Worm (Caenorhabditis elegans) whole organism, L4/young adult: ENCODE results near the gene T10B5.3.
A peak's percentile ranks its signal among the peaks of the same experiment; 100 is the strongest.

Source experiments
- W03F9.2 ChIP-seq: fragments of 150-350 bp; optimal IDR thresholded peaks from 2 replicates; lab custom pipeline; 2014; ENCODE audit warnings: missing biosample characterization, missing genetic modification characterization
- dao-5 ChIP-seq: sonication (generic microtip); optimal IDR thresholded peaks from 2 replicates; lab custom pipeline; 2016; ENCODE audit warnings: missing genotype, missing genetic modification characterization, moderate library complexity, missing compliant biosample characterization
- him-1 ChIP-seq: sonication (generic microtip); optimal IDR thresholded peaks from 2 replicates; lab custom pipeline; 2016; ENCODE audit warnings: missing genotype, missing genetic modification reagents, missing genetic modification characterization, missing compliant biosample characterization

T10B5.3 gene

DNA sequence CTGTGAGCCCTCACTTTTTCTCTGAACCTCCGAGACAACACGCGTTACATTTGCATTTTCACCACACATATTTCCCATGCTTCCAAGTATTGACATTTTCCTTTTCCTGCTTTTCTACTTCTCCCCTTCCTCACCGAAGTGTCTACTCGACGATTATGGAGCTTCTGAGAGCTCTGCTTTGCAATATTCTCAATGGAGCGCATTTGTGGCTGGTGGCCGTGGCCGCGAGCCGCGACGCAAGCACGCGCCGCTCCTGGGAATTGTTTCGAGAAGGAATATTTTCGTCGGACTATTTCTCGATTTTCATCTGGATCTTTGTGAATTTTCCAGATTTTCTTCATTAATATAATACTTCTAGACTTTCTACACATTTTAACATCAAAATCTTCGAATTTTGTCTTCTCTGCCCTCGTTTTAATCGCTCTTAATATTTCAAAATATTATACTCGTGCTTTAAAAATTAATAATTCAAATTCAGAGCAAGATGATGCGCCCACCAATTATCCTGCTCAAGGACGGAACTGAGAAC is 2.2 kb upstream of the T10B5.3 start, which contains the start of the genes T10B5.4 and cct-7:
Gene T10B5.4 (minus strand): TSS at position 40 of the 529 bp plus-strand sequence.
Gene cct-7 (plus strand): TSS at position 479 of the 529 bp plus-strand sequence.
- TF ChIP-seq dao-5 (tag; lab: Kevin White, UChicago) (peak; percentile 26), him-1 (tag; lab: Kevin White, UChicago) (peak; percentile 89), W03F9.2 (tag; lab: Kevin White, UChicago) (peak; percentile 86)

DNA sequence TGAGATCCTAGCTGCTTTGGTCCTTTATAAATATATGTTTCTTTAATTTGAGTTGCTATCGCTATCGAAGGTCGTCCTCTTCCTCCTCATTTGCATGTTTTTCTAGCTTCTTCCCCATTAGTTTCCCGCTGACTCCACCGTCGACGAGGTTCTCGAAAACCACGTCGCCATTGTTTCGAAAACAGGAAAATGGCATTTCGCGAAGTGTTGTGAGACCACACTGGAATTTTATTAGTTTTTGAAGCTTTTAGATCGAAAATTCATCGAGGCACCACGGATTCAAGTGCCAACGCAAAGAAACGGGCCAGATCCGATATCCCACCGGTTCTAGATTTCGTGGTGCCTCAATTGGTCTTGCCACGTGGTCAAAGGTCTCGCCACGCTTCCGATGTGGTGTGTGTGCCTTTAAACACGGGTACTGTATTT is 946 bp upstream of the T10B5.3 start:
- TF ChIP-seq him-1 (tag; lab: Kevin White, UChicago) (no peak), W03F9.2 (tag; lab: Kevin White, UChicago) (no peak), dao-5 (tag; lab: Kevin White, UChicago) (no peak)

DNA sequence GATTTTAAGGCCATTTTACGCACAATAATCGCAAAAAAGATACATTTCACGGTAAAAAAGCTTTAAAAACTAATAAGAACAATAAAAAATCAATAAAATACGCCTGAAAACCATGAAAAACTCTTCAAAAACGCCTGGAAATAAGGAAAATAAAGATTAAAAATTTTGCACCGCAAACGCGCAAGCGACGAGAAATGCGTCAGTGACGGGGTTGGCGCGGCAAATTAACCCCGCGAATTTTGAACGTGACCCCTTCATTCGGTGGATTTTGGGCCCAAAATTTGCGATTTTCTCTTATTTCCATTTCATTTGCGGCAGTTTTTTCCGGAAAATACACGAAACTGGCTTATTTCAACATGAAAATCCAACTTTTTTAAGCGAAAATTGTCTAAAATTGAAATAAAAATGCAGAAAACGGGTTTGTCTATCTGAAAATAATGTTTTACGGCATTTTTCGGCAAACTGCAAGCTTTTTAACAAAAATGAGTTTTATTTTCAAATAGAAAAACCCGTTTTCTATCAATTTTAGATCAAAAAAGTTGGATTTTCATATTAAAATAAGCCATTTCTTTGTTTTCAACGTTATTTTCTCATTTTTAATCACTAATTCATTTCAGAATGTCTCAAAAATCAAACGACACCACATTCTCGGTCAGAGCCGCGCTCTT is 852 bp downstream of the T10B5.3 start, which contains the start of gene knl-3:
Gene knl-3 (plus strand): TSS at position 618 of the 668 bp plus-strand sequence.
- TF ChIP-seq him-1 (tag; lab: Kevin White, UChicago), result peak; percentile 83
- peak; percentile 71 for TF ChIP-seq W03F9.2 (tag; lab: Kevin White, UChicago)
- no peak for TF ChIP-seq dao-5 (tag; lab: Kevin White, UChicago)

DNA sequence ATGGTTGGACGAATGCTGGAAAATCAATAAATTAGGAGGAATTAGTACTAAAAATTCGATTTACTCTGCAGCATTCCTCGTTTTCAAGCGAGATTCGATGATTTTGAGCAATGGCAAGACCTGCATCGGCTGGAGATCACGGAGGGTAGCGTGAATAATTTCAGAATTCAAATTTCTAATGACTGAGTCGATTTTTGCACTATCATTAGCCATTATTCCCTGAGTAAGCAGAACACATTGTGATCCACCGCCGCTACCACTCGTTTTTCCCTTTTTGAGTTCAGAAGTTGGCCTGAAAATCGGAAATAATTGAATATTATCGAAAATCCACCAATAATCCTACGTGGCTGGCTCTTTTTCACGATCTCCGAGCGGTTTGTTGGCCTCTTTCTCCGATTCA is 1.6 kb downstream of the T10B5.3 start:
- TF ChIP-seq him-1 (tag; lab: Kevin White, UChicago) (no peak), W03F9.2 (tag; lab: Kevin White, UChicago) (no peak), dao-5 (tag; lab: Kevin White, UChicago) (no peak)

DNA sequence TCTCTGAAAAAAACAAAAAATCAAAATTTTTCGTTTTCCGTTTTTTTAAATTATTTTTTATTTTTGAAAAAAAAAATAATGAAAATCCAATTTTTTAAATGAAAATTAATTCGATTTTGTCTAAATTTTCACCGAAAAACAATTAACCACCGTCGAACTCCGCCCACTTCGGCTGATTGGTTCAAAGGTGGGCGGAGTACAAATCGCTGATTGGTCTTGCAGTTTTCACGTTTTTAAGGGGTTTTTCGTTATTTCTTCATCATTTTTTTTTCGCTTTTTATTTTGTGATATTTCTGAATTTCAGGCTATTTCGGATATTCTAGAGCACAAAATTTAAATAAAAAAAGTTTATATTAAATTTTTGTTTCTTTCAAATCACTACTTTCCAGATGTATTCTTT is 4.6 kb downstream of the T10B5.3 start:
- no peak for TF ChIP-seq him-1 (tag; lab: Kevin White, UChicago)
- no peak for TF ChIP-seq W03F9.2 (tag; lab: Kevin White, UChicago)
- no peak for TF ChIP-seq dao-5 (tag; lab: Kevin White, UChicago)

DNA sequence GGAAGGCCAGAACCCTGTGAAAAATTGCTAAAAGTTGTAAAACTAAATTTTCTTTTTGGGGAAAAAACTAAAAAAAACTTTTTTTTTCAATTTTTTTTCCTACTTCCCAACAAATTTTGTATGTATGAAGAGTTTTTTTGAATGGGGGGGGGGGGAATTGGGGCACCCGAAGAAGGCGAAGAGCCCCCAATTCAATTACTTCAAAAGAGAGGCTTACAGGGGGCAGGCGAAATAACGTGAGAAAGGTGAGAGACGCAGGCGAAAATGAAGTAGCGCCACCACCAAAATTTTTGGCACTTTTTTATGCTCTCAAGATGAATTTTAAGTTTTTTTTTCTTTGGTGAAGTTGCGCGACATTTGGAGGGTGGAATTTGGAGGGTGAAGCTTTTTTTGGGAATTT is 6.6 kb downstream of the T10B5.3 start:
- no peak for TF ChIP-seq him-1 (tag; lab: Kevin White, UChicago)
- TF ChIP-seq W03F9.2 (tag; lab: Kevin White, UChicago), result no peak
- no peak for TF ChIP-seq dao-5 (tag; lab: Kevin White, UChicago)

DNA sequence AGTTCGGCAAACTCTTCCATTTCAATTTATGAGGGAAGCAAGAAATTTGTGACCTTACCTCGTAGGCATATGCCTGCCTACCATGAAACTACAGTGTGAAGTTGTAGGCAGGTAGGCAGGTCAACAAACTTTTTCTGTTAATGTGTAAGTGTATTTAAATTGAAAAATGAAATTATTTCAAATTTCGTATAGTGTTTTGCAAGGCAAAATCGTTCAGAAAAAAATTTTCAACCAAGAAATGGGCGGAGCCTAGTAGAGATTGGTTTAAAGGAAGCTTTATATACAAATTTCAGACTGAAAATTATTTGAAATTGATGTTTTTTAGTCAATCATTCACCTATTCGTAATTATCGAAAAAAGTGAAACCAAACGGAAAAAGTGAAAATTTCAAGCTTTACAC is 11.7 kb downstream of the T10B5.3 start:
- no peak for TF ChIP-seq W03F9.2 (tag; lab: Kevin White, UChicago)
- TF ChIP-seq dao-5 (tag; lab: Kevin White, UChicago), result no peak

DNA sequence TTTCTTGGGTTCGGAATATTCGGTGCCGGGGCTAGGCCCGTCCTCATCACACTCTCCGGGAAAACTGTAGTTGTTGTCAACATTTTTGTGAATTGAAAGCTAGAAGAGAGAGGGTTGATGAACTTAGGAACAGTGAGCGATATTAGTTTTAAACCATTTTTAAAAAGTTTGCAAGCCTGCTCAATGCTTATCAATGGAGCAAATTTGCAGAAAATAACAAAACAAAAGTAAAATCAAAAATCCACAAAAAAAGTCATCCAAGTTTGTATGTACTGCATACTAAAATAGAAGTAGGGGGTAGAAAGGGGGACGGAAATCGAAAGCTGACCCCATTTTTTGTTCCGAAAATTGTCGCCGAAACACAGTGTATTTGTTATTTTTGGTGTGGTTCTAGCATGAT is 13.4 kb downstream of the T10B5.3 start, which contains the start of gene T10B5.10:
Gene T10B5.10 (minus strand): TSS at position 101 of the 400 bp plus-strand sequence.
- TF ChIP-seq W03F9.2 (tag; lab: Kevin White, UChicago), result no peak
- TF ChIP-seq him-1 (tag; lab: Kevin White, UChicago), result no peak
- no peak for TF ChIP-seq dao-5 (tag; lab: Kevin White, UChicago)

DNA sequence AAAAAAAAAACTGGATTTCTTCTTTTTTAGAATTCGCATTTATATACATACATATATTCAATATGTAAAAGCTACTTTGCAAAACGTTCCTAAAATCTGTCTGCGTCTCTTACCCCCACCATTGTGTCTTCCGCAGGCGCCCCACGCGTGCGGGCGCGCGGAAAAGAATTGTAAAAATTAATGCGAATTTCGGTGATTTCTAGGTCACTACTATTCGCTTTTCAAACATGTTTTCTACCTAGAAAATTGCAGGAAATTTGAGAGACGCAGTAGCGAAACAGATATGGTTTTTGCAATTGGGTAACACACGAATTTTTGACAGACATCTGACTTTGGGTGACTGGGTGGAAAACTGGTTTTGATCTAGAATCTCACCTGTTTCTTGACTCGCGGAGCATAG is 14.5 kb downstream of the T10B5.3 start:
- TF ChIP-seq dao-5 (tag; lab: Kevin White, UChicago), result no peak
- no peak for TF ChIP-seq W03F9.2 (tag; lab: Kevin White, UChicago)
- TF ChIP-seq him-1 (tag; lab: Kevin White, UChicago), result no peak

DNA sequence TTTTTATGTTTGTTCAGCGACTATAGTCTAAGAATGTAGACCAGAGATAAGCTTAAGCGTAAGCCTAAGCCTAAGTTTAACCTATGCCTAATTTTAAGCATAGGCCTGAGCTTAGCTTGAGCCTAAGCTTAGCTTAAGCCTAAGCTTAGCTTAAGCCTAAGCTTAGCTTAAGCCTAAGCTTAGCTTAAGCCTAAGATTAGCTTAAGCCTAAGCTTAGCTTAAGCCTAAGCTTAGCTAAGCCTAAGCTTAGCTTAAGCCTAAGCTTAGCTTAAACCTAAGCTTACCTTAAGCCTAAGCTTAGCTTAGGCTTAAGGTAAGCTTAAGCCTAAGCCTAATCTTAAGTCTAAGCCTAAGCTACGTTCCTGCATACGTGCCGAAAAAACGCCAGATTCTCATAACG is 21.0 kb downstream of the T10B5.3 start:
- TF ChIP-seq dao-5 (tag; lab: Kevin White, UChicago) (no peak), him-1 (tag; lab: Kevin White, UChicago) (no peak), W03F9.2 (tag; lab: Kevin White, UChicago) (no peak)

DNA sequence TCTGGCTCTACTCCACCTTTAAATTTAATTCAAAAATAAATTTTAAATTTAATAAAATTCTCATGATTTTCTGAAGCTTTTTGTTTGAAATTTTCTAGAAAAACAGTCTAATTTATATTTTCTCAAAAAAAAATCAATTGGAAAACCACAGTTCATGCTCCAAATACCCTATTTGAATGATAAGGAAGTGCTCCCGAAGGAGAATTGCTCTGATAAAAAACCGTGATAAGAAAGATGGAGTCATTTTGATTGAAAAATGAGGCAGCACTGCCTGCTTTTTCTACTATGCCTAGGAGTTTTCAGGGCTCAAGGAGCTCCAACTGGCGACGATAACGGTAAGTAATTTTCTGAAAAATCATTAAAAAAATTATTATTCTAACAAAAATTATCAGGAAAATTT is 23.6 kb downstream of the T10B5.3 start, which contains the start of gene T10B5.7:
Gene T10B5.7 (plus strand): TSS at position 225 of the 400 bp plus-strand sequence.
- TF ChIP-seq him-1 (tag; lab: Kevin White, UChicago) (no peak), W03F9.2 (tag; lab: Kevin White, UChicago) (no peak), dao-5 (tag; lab: Kevin White, UChicago) (no peak)

DNA sequence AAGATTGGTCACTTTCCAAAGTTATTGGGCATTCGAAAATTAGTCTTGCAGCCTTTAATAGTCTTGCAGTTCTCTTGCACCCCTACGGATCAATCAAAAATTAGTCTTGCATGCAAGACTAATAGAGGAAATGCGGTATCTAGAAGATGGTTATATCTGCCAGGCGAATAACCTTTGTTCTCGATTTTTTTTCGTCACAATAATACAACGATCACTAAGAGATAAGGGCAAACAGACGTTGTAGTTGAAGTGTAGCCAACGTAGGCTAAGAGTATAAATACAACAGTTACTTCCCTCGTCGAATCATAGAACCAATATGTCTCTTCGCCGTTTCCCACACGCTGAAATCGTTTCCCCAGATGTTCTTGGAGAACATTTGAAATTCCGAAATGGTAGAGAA is 27.8 kb downstream of the T10B5.3 start, which contains the start of gene T10B5.8:
Gene T10B5.8 (plus strand): TSS at position 301 of the 400 bp plus-strand sequence.
- TF ChIP-seq dao-5 (tag; lab: Kevin White, UChicago), result no peak
- no peak for TF ChIP-seq W03F9.2 (tag; lab: Kevin White, UChicago)
- no peak for TF ChIP-seq him-1 (tag; lab: Kevin White, UChicago)

DNA sequence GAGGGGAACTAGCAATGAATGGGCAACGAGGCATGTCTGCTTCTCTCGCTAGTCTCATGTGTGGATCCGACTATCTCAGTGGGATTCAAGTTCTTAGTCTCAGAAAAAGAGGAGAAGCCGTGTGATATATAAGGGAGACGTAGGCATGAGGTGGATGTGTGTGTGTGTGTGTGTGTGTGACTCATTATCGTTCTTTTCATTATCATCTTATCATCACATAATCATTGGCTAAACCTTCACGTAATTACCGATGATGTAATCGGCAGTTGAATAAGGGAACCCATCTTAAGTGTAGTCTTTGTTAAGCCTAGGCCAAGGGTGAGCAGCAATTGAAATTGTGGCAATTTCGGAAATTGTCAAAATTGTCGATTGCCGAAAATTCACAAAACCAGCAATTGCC is 39.6 kb downstream of the T10B5.3 start, which contains the start of gene Y32G9B.1:
Gene Y32G9B.1 (minus strand): TSS at position 101 of the 400 bp plus-strand sequence.
- no peak for TF ChIP-seq dao-5 (tag; lab: Kevin White, UChicago)
- TF ChIP-seq W03F9.2 (tag; lab: Kevin White, UChicago), result no peak
- no peak for TF ChIP-seq him-1 (tag; lab: Kevin White, UChicago)
